Fruit fly (Drosophila melanogaster): Measurements from ENCODE around the gene CG7377.

DNA sequence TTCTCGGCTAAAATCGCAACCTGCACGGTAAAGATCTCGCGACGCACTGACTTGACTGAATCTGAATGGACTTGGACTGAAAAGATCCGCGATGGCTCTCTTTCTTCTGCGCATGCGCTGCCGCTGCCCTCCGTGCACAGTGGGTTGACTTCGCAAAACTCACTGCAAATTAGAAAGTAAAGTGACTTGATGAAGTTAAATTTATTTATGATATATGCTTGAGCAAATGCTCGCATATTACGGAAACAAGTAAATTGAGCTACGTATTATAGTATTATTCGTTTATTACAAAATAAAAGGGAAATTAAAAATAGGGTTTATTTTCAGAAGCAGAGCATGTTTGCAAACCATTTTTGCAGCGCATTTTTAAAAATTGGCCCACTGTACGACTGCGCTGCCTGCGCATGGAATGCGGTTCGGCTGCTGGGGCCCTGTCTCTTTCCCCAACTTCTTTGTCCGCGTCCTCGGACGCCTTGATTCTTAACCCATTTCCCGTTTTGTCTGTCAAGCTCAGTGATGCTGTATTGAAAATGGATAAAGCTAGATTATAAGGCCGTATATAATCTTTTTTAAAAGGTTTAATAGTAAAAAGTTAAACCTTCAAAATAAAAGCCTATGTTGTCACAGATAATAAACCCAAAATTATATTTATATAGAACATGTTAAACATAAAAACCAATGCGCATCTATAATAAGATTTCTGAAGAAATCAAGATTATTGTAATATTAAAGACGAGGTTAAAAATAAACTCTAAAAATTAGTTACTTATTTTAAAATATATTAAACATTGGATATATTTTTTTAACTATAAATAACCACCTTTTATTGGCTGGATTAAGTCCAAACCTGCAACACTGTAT is 1.5 kb upstream of the CG7377 start, which contains the start of gene rt:
- TF ChIP-seq CG8478 (optimal IDR thresholded peaks at IDR 0.05): no peak
- TF ChIP-seq CTCF (optimal IDR thresholded peaks at IDR 0.05): no peak
